Worm (Caenorhabditis elegans) whole organism, late embryonic: ENCODE results near the gene ttr-49.

Experiments
- ceh-30 ChIP-seq: fragments of 150-350 bp; optimal IDR thresholded peaks from 2 replicates; lab custom pipeline; 2014; ENCODE audit warnings: missing biosample characterization, missing genetic modification characterization
- ceh-9 ChIP-seq: sonication (generic microtip); optimal IDR thresholded peaks from 2 replicates; lab custom pipeline; 2016; ENCODE audit warnings: mild to moderate bottlenecking, missing genetic modification characterization, inconsistent platforms, missing compliant biosample characterization
- fkh-10 ChIP-seq: fragments of 150-350 bp; optimal IDR thresholded peaks from 2 replicates; lab custom pipeline; 2014; ENCODE audit warnings: missing biosample characterization, missing genetic modification reagents, missing genetic modification characterization
- fkh-6 ChIP-seq: sonication (generic microtip); optimal IDR thresholded peaks from 2 replicates; lab custom pipeline; 2016; ENCODE audit warnings: missing genetic modification characterization, missing compliant biosample characterization
- hlh-15 ChIP-seq: sonication (generic microtip); optimal IDR thresholded peaks from 2 replicates; lab custom pipeline; 2016; ENCODE audit warnings: missing genetic modification characterization, missing compliant biosample characterization

ce11 chrV:9381846-9382363 lies 25.6 kb upstream of the ttr-49 start, which contains the start of gene E02C12.12:
- TF ChIP-seq ceh-30 (tag; lab: Kevin White, UChicago) (no peak), hlh-15 (no peak), fkh-10 (no peak), ceh-9 (tag; lab: Kevin White, UChicago) (no peak), fkh-6 (tag; lab: Kevin White, UChicago) (no peak)
